Worm (Caenorhabditis elegans) whole organism, young adult: Measurements from ENCODE around the gene C08B6.3.

Experiments
- B0035.1 ChIP-seq: sonication (generic microtip); optimal IDR thresholded peaks from 2 replicates; lab custom pipeline; 2016; ENCODE audit warnings: missing genetic modification characterization, mild to moderate bottlenecking, missing compliant biosample characterization, missing genotype, missing genetic modification reagents
- B0261.1 ChIP-seq: sonication (generic microtip); optimal IDR thresholded peaks from 2 replicates; lab custom pipeline; 2016; ENCODE audit warnings: mild to moderate bottlenecking, missing genetic modification characterization, moderate library complexity, missing compliant biosample characterization
- C06A6.2 ChIP-seq: fragments of 200-800 bp; sonication (Bioruptor generic); conservative IDR thresholded peaks from 2 replicates; pipeline ENCODE4 v1.3.6; 2022; ENCODE audit warnings: missing genetic modification characterization, missing compliant biosample characterization
- F10E7.11 ChIP-seq: sonication (generic microtip); optimal IDR thresholded peaks from 2 replicates; lab custom pipeline; 2017; ENCODE audit warnings: mild to moderate bottlenecking, missing genetic modification characterization, moderate library complexity, missing compliant biosample characterization
- F39B2.1 ChIP-seq: fragments of 200-800 bp; sonication (Bioruptor generic); IDR thresholded peaks from 2 replicates; pipeline ENCODE4 v1.3.6; 2022; ENCODE audit warnings: missing genetic modification reagents, missing genetic modification characterization, missing compliant biosample characterization
- K11D2.4 ChIP-seq: fragments of 200-800 bp; sonication (Bioruptor generic); IDR thresholded peaks from 2 replicates; pipeline ENCODE4 v1.3.6; 2022; ENCODE audit warnings: missing genetic modification reagents, missing genetic modification characterization, missing compliant biosample characterization
- K12H6.12 ChIP-seq: fragments of 200-800 bp; sonication (Bioruptor generic); optimal IDR thresholded peaks from 2 replicates; lab custom pipeline; 2018; ENCODE audit warnings: mild to moderate bottlenecking, missing genetic modification characterization, missing compliant biosample characterization
- Y79H2A.3 ChIP-seq: fragments of 200-800 bp; sonication (Bioruptor generic); conservative IDR thresholded peaks from 2 replicates; pipeline ENCODE4 v1.3.6; 2022; ENCODE audit warnings: missing genetic modification reagents, missing genetic modification characterization, missing compliant biosample characterization
- akir-1 ChIP-seq: fragments of 200-800 bp; sonication (Bioruptor generic); optimal IDR thresholded peaks from 2 replicates; lab custom pipeline; 2018; ENCODE audit warnings: mild to moderate bottlenecking, missing genetic modification characterization, moderate library complexity, missing compliant biosample characterization
- attf-5 ChIP-seq: fragments of 200-800 bp; sonication (Bioruptor generic); optimal IDR thresholded peaks from 2 replicates; lab custom pipeline; 2018; ENCODE audit warnings: mild to moderate bottlenecking, missing genetic modification characterization, missing compliant biosample characterization
- ceh-100 ChIP-seq: fragments of 200-800 bp; sonication (Bioruptor generic); IDR thresholded peaks from 2 replicates; pipeline ENCODE4 v1.3.6; 2022; ENCODE audit warnings: missing genetic modification reagents, missing genetic modification characterization, missing compliant biosample characterization
- ceh-40 ChIP-seq: fragments of 200-800 bp; sonication (Bioruptor generic); IDR thresholded peaks from 2 replicates; pipeline ENCODE4 v1.3.6; 2022; ENCODE audit warnings: missing genetic modification characterization, missing compliant biosample characterization
- dpl-1 ChIP-seq: fragments of 150-350 bp; optimal IDR thresholded peaks from 2 replicates; lab custom pipeline; 2014; ENCODE audit warnings: missing biosample characterization, missing genetic modification reagents, missing genetic modification characterization
- egl-44 ChIP-seq: fragments of 200-800 bp; sonication (Bioruptor generic); IDR thresholded peaks from 2 replicates; pipeline ENCODE4 v1.3.6; 2022; ENCODE audit warnings: missing genetic modification reagents, missing genetic modification characterization, missing compliant biosample characterization
- him-1 ChIP-seq: sonication (generic microtip); optimal IDR thresholded peaks from 2 replicates; lab custom pipeline; 2016; ENCODE audit warnings: missing genotype, missing genetic modification reagents, missing genetic modification characterization, missing compliant biosample characterization
- hlh-12 ChIP-seq: sonication (generic microtip); optimal IDR thresholded peaks from 2 replicates; lab custom pipeline; 2016; ENCODE audit warnings: missing genetic modification characterization, missing compliant biosample characterization
- hlh-26 ChIP-seq: fragments of 200-800 bp; sonication (Bioruptor generic); conservative IDR thresholded peaks from 2 replicates; pipeline ENCODE4 v1.3.6; 2022; ENCODE audit warnings: missing genetic modification reagents, missing genetic modification characterization, missing compliant biosample characterization
- hmg-20 ChIP-seq: fragments of 200-800 bp; sonication (Bioruptor generic); IDR thresholded peaks from 2 replicates; pipeline ENCODE4 v1.3.6; 2022; ENCODE audit warnings: missing genetic modification reagents, missing genetic modification characterization, missing compliant biosample characterization
- hsf-1 ChIP-seq: fragments of 200-800 bp; sonication (Bioruptor generic); IDR thresholded peaks from 2 replicates; pipeline ENCODE4 v1.3.6; 2022; ENCODE audit warnings: missing genetic modification reagents, missing genetic modification characterization, missing compliant biosample characterization
- lag-1 ChIP-seq: fragments of 200-800 bp; sonication (Bioruptor generic); IDR thresholded peaks from 2 replicates; pipeline ENCODE4 v1.3.6; 2022; ENCODE audit warnings: missing genetic modification reagents, missing genetic modification characterization, missing compliant biosample characterization
- lir-1 ChIP-seq: fragments of 200-800 bp; sonication (Bioruptor generic); conservative IDR thresholded peaks from 2 replicates; pipeline ENCODE4 v1.3.6; 2022; ENCODE audit warnings: missing genetic modification reagents, missing genetic modification characterization, missing compliant biosample characterization
- lsl-1 ChIP-seq: fragments of 200-800 bp; sonication (Bioruptor generic); optimal IDR thresholded peaks from 2 replicates; lab custom pipeline; 2018; ENCODE audit warnings: mild to moderate bottlenecking, missing genetic modification characterization, moderate library complexity, missing compliant biosample characterization
- lsy-27 ChIP-seq: sonication (generic microtip); optimal IDR thresholded peaks from 2 replicates; lab custom pipeline; 2017; ENCODE audit warnings: missing genetic modification characterization, mild to moderate bottlenecking, missing compliant biosample characterization, antibody characterized with exemption, missing genotype, borderline replicate concordance; ENCODE audit not compliant: insufficient read depth
- madf-3 ChIP-seq: fragments of 200-800 bp; sonication (Bioruptor generic); IDR thresholded peaks from 2 replicates; pipeline ENCODE4 v1.3.6; 2022; ENCODE audit warnings: missing genetic modification reagents, missing genetic modification characterization, missing compliant biosample characterization
- madf-8 ChIP-seq: fragments of 200-800 bp; sonication (Bioruptor generic); conservative IDR thresholded peaks from 2 replicates; pipeline ENCODE4 v1.3.6; 2022; ENCODE audit warnings: missing genetic modification reagents, missing genetic modification characterization, missing compliant biosample characterization
- mel-28 ChIP-seq: sonication (generic microtip); optimal IDR thresholded peaks from 2 replicates; lab custom pipeline; 2016; ENCODE audit warnings: borderline replicate concordance, mild to moderate bottlenecking, missing genetic modification characterization, missing compliant biosample characterization
- mes-4 ChIP-seq: sonication (generic microtip); optimal IDR thresholded peaks from 2 replicates; lab custom pipeline; 2016; ENCODE audit warnings: missing genotype, missing genetic modification characterization, missing compliant biosample characterization
- mxl-1 ChIP-seq: sonication (generic microtip); optimal IDR thresholded peaks from 2 replicates; lab custom pipeline; 2016; ENCODE audit warnings: missing genetic modification characterization, missing compliant biosample characterization
- nhr-90 ChIP-seq: sonication (generic microtip); optimal IDR thresholded peaks from 2 replicates; lab custom pipeline; 2016; ENCODE audit warnings: missing genotype, mild to moderate bottlenecking, missing genetic modification characterization, missing compliant biosample characterization
- pbrm-1 ChIP-seq: fragments of 200-800 bp; sonication (Bioruptor generic); IDR thresholded peaks from 2 replicates; pipeline ENCODE4 v1.3.6; 2022; ENCODE audit warnings: missing genetic modification reagents, missing genetic modification characterization, missing compliant biosample characterization
- rcor-1 ChIP-seq: fragments of 200-800 bp; sonication (Bioruptor generic); IDR thresholded peaks from 2 replicates; pipeline ENCODE4 v1.3.6; 2022; ENCODE audit warnings: missing genetic modification reagents, missing genetic modification characterization, missing compliant biosample characterization
- sea-2 ChIP-seq: fragments of 200-800 bp; sonication (Bioruptor generic); IDR thresholded peaks from 2 replicates; pipeline ENCODE4 v1.3.6; 2022; ENCODE audit warnings: missing genetic modification characterization, missing compliant biosample characterization
- unc-62 ChIP-seq: fragments of 150-350 bp; optimal IDR thresholded peaks from 2 replicates; lab custom pipeline; 2014; ENCODE audit warnings: missing biosample characterization, missing genetic modification reagents, missing genetic modification characterization
- zfh-2 ChIP-seq: fragments of 200-800 bp; sonication (Bioruptor generic); conservative IDR thresholded peaks from 2 replicates; pipeline ENCODE4 v1.3.6; 2022; ENCODE audit warnings: missing genetic modification reagents, missing genetic modification characterization, missing compliant biosample characterization
- zim-3 ChIP-seq: sonication (generic microtip); optimal IDR thresholded peaks from 2 replicates; lab custom pipeline; 2017; ENCODE audit warnings: mild to moderate bottlenecking, missing genetic modification characterization, moderate library complexity, missing compliant biosample characterization
- ztf-18 ChIP-seq: sonication (generic microtip); optimal IDR thresholded peaks from 2 replicates; lab custom pipeline; 2016; ENCODE audit warnings: missing genotype, mild to moderate bottlenecking, missing genetic modification characterization, missing compliant biosample characterization
- ztf-22 ChIP-seq: fragments of 200-800 bp; sonication (Bioruptor generic); optimal IDR thresholded peaks from 2 replicates; lab custom pipeline; 2018; ENCODE audit warnings: mild to moderate bottlenecking, missing genetic modification characterization, moderate library complexity, missing compliant biosample characterization
- ztf-26 ChIP-seq: sonication (generic microtip); optimal IDR thresholded peaks from 2 replicates; lab custom pipeline; 2017; ENCODE audit warnings: missing genetic modification characterization, missing compliant biosample characterization
- ztf-3 ChIP-seq: fragments of 200-800 bp; sonication (Bioruptor generic); optimal IDR thresholded peaks from 2 replicates; lab custom pipeline; 2018; ENCODE audit warnings: mild to moderate bottlenecking, missing genetic modification characterization, missing compliant biosample characterization

The C08B6.3 gene

DNA sequence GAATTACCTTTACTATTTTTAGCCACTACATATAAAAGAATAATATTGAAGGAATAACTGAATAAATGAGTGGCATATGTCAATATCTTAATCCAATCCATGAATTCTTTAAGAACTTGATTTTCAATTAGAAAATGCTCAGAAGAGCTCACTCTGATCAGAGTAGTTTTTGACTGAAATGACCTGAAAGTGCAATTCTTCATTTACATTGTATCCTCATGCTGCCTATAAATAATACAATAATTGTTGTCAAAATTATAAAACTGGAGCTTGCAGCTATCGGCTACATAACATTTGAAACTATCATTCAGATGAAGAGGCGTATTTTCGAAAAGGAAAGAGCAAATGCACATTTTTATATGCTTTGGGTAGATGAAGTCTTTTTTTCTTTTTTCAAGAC, 10.6 kb upstream of the C08B6.3 start, which contains the start of gene srxa-19 (continued):
- no peak for TF ChIP-seq Y79H2A.3 (GFP tag; lab: Robert Waterston, UW)

DNA sequence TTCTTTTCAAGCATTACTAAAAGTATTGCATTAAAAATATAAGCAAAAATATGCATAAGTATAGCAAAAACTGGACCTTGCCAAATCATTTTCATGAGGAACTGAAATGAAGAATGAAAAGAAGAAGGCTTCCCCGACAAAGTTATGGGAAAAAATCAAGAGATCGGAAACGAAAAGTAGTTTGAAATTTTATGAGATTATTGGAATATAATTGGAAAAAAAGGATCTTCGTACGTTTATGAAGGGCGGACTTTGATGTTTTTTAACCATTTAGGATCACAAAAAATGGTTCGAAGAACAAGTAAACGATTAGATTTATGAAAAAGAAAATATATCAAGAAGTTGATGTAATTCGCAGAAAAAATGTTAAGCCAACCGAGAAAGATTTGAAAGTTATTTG, 8.8 kb upstream of the C08B6.3 start, which contains the start of gene srxa-18:
TSS of gene srxa-18 (minus strand) at position 100 of the 400 bp plus-strand sequence.
- TF ChIP-seq ztf-22 (GFP tag; lab: Kevin White, UChicago) (no peak), madf-3 (no peak), F10E7.11 (no peak), ceh-100 (GFP tag; lab: Robert Waterston, UW) (no peak), B0035.1 (no peak), K12H6.12 (no peak), him-1 (no peak), lir-1 (GFP tag; lab: Robert Waterston, UW) (no peak), sea-2 (GFP tag; lab: Robert Waterston, UW) (no peak), akir-1 (GFP tag; lab: Kevin White, UChicago) (no peak), ztf-26 (tag; lab: Kevin White, UChicago) (no peak), nhr-90 (tag; lab: Kevin White, UChicago) (no peak), rcor-1 (GFP tag; lab: Robert Waterston, UW) (no peak), hlh-26 (GFP tag; lab: Robert Waterston, UW) (no peak), unc-62 (GFP tag; lab: Kevin White, UChicago) (no peak)

DNA sequence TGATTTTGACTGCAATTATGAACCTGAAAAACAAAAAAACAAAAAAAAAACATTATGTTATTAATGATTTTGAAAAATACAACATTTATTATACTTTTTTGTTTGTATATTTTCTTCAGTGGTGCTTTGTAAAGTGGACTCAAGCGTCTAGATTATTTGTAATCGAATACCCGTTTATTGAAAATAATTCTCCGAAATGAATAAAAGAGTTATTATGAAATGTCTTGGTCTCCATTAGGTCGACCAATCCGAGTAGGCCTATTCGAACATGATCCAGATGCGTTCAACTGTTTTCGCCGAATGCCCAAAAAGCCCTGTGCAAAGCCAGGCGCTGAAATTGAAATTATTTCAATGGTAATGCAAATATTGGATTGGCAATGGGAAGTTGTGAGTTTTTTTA, 5.4 kb upstream of the C08B6.3 start, which contains the start of gene C08B6.5:
TSS of gene C08B6.5 (plus strand) at position 301 of the 400 bp plus-strand sequence.
- TF ChIP-seq lag-1 (GFP tag; lab: Robert Waterston, UW): no peak
- no peak for TF ChIP-seq hlh-12 (tag; lab: Kevin White, UChicago)
- TF ChIP-seq mel-28 (tag; lab: Kevin White, UChicago): no peak

DNA sequence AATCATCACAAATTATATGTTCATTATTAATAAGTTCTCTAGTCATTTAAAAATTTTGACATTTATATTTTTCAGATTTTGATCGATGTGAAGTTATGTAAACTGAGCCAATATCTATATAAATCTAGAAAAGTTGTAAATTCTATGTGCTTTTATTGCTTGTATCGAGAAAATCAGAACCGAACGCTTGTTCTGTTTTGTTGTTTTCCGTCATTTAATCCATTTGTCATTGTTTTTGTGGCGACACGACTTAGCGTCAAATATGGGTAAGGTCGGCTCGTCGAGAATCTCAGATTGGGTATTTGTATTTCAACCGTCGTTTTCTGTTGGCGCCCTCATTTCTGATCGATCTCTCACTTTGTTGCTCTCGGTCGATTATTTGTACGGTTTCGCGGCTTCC, 2.2 kb upstream of the C08B6.3 start, which contains the start of gene cht-5:
TSS of gene cht-5 (plus strand) at position 301 of the 400 bp plus-strand sequence.
- TF ChIP-seq K11D2.4 (GFP tag; lab: Robert Waterston, UW) (no peak), F39B2.1 (GFP tag; lab: Robert Waterston, UW) (no peak), mes-4 (tag; lab: Kevin White, UChicago) (no peak), hmg-20 (no peak), egl-44 (GFP tag; lab: Robert Waterston, UW) (no peak), ztf-18 (tag; lab: Kevin White, UChicago) (no peak)

DNA sequence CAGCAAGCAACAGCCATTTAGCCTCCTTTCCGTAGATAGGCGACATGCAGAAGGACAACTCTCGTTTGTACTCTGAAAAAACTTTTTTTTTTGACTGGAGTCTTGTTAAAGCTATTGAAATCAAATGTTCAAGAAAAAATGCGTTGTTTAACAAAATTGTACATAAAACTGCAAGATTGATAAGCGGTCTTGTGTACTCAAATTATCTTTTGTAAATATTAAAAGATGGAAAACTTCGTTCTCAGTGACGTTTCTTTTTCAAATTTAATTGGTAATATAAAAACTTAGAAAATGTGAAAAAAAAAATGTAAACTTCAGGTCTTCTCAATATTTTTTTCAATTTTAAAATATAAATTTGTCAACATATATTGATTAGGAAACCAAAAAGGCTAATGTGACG, 958 bp downstream of the C08B6.3 start:
- TF ChIP-seq madf-8 (GFP tag; lab: Robert Waterston, UW): no peak
- no peak for TF ChIP-seq B0261.1 (tag; lab: Kevin White, UChicago)
- no peak for TF ChIP-seq ztf-3 (GFP tag; lab: Kevin White, UChicago)
- no peak for TF ChIP-seq pbrm-1 (GFP tag; lab: Robert Waterston, UW)
- TF ChIP-seq madf-3: no peak

DNA sequence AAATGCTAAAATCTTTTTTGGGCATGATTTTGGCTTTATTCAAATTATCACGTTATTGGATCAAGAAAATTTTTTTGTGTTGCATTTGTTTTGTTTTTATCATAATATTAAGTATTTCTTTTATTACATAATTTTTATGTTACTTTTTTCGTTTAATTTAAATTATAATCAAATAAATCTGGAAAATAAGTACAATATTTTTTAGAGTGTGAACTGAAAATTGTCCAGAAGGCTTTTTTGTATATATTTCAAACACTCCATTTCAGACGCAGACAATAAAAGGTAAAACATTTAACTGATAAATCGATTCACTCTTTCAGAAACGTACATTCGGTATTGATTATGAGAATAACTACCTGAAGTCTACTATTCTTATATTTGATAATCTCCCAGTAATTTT, 4.8 kb downstream of the C08B6.3 start, which contains the start of gene C08B6.11:
TSS of gene C08B6.11 (plus strand) at position 301 of the 400 bp plus-strand sequence.
- no peak for TF ChIP-seq lsy-27 (tag; lab: Kevin White, UChicago)
- TF ChIP-seq madf-3: no peak
- TF ChIP-seq C06A6.2 (GFP tag; lab: Robert Waterston, UW): no peak
- no peak for TF ChIP-seq mxl-1 (tag; lab: Kevin White, UChicago)
- TF ChIP-seq ceh-40 (GFP tag; lab: Robert Waterston, UW): no peak
- no peak for TF ChIP-seq zim-3 (tag; lab: Kevin White, UChicago)
- no peak for TF ChIP-seq attf-5 (GFP tag; lab: Kevin White, UChicago)
- TF ChIP-seq lsl-1 (GFP tag; lab: Kevin White, UChicago): no peak
- no peak for TF ChIP-seq F39B2.1 (GFP tag; lab: Robert Waterston, UW)
- no peak for TF ChIP-seq dpl-1
- no peak for TF ChIP-seq Y79H2A.3 (GFP tag; lab: Robert Waterston, UW)
- no peak for TF ChIP-seq zfh-2
- TF ChIP-seq egl-44 (GFP tag; lab: Robert Waterston, UW): no peak
- TF ChIP-seq hsf-1 (GFP tag; lab: Robert Waterston, UW): no peak
